Worm (Caenorhabditis elegans): ENCODE data around the gene dpy-8.

DNA sequence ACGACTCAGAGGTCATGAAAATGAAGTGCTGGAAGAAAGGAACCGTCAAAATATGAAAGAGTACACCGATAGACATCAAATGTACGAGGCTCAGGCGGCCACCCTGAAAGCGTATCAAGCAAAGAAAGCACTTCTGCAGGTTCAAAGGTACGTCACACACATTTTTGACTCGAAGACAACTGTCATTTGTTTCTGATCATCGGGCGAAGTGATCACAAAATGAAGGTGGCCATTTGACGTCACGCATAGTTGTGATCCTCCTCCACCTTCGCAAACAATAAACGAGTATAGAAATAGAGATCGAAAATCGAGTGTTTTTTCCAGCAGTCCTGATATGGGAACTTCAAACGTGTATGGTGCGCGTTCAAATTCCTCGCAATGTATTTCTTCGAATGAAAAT lies 49.0 kb upstream of the dpy-8 start:
- TF ChIP-seq pha-4 (tag; optimal IDR thresholded peaks at IDR 0.05) (no peak), ztf-11 (tag; optimal IDR thresholded peaks at IDR 0.05) (no peak), nhr-237 (tag; optimal IDR thresholded peaks at IDR 0.05) (no peak), unc-62 (GFP tag; optimal IDR thresholded peaks at IDR 0.05) (no peak)
